Worm (Caenorhabditis elegans): ENCODE results near the gene ptr-24.
A peak's percentile ranks its signal among the peaks of the same experiment; 100 is the strongest.

ptr-24 gene

DNA sequence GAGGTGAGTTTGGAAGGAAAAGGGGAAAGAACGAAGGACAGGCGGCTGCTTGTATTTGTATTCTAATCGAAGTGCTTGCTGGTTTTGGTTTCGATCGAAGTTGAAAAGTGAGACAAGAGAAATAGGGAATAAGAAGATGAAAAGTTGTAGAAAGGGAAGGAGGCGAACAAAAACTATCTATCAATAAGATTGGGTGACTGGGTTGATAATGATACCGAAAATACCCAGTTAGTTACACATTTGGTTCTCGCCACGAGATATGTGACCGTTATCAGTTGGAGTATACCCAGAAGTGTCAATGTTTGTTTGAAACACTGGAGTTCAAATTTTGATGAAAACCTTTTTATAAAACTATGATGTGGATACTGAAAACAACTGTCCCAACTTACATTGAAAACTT lies 30.5 kb downstream of the ptr-24 start:
- TF ChIP-seq tbx-2 (tag; optimal IDR thresholded peaks at IDR 0.05) (no peak), ahr-1 (tag; optimal IDR thresholded peaks at IDR 0.05) (no peak), rnt-1 (tag; optimal IDR thresholded peaks at IDR 0.05) (no peak), sdc-2 (tag; optimal IDR thresholded peaks at IDR 0.05) (no peak), lim-6 (tag; optimal IDR thresholded peaks at IDR 0.05) (no peak), elt-2 (tag; optimal IDR thresholded peaks at IDR 0.05) (peak; percentile 14)

DNA sequence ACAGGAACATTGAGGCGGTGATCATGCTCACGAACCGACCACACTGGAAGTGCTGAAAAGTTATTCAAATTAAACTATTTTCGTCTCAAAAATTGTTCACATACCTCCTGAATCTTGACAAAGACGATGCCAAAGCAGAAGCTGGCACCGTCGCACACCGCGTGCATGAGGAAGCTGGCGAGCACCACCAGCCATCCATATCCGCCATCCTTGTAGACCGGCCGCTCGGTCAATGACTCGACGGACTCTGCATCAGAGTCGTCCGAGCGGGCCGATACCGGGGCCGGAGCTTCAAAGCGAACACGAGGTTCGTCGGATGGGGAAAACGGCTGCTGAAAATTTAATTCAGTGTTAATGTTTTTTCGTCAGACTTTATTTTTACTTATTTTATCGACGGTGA lies 38.4 kb downstream of the ptr-24 start:
- TF ChIP-seq tbx-7 (tag; optimal IDR thresholded peaks at IDR 0.05) (no peak), hlh-6 (tag; optimal IDR thresholded peaks at IDR 0.05) (no peak), hlh-30 (tag; optimal IDR thresholded peaks at IDR 0.05; ENCODE audit: insufficient read depth) (no peak), gmeb-2 (tag; optimal IDR thresholded peaks at IDR 0.05) (no peak), K09A11.1 (tag; optimal IDR thresholded peaks at IDR 0.05; ENCODE audit: insufficient read depth) (no peak), sdc-2 (tag; optimal IDR thresholded peaks at IDR 0.05) (no peak), ceh-48 (tag; optimal IDR thresholded peaks at IDR 0.05) (no peak), ceh-31 (tag; optimal IDR thresholded peaks at IDR 0.05) (no peak), sox-2 (GFP tag; IDR thresholded peaks at IDR 0.05) (no peak), nhr-232 (tag; optimal IDR thresholded peaks at IDR 0.05) (no peak), elt-4 (tag; optimal IDR thresholded peaks at IDR 0.05) (no peak), ceh-34 (tag; optimal IDR thresholded peaks at IDR 0.05) (no peak), ceh-22 (tag; optimal IDR thresholded peaks at IDR 0.05) (no peak), ceh-2 (tag; optimal IDR thresholded peaks at IDR 0.05) (no peak), dve-1 (tag; optimal IDR thresholded peaks at IDR 0.05) (no peak), mec-3 (tag; optimal IDR thresholded peaks at IDR 0.05; ENCODE audit: borderline replicate concordance) (no peak), unc-86 (tag; optimal IDR thresholded peaks at IDR 0.05) (no peak), ets-4 (tag; optimal IDR thresholded peaks at IDR 0.05) (no peak), hlh-15 (tag; optimal IDR thresholded peaks at IDR 0.05) (no peak)

DNA sequence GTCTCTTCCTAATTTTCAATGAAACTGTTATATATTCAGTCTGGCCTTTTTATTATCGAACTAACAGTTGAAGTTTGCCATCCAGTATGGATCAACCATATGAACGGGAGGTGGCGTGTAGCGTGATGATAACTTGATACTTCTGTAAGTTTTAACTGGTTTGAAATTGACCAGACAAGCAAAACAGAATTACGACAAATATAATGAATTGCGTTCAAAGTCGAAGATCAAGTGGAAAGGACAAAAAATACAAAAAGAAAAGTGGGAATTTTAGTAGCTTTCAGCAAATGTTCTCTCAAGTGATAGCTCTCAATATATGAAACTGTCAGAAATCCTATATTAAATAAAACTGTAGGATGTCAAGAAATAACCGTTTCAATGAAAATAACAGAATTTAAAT lies 39.0 kb downstream of the ptr-24 start, which contains the start of the genes C49F8.14 and gem-1:
Gene C49F8.14 (minus strand): TSS at position 99 of the 400 bp plus-strand sequence.
Gene gem-1 (minus strand): TSS at position 142 of the 400 bp plus-strand sequence.
- no peak for TF ChIP-seq C08G9.2 (tag; optimal IDR thresholded peaks at IDR 0.05)

DNA sequence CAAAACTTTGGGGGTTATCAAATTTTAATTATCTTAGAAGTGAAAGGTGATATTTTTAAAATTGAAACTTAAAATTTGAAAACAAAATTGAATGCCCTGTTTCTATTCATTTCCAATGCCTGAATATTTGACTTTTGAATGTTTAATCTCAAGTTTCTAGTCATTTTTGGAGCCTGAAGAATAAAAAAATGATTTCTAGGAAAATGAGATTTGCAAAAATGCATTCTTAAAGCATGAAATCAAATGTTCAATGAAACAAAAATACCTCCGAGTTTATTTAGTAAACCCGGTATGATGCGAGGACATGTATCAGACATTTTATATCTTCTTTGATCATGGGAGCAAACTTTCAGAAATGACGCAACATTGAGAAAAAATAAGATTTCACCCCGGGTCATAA lies 41.2 kb downstream of the ptr-24 start:
- TF ChIP-seq pag-3 (tag; optimal IDR thresholded peaks at IDR 0.05; ENCODE audit: borderline replicate concordance) (no peak), sox-2 (GFP tag; IDR thresholded peaks at IDR 0.05) (no peak), fkh-10 (GFP tag; optimal IDR thresholded peaks at IDR 0.05) (no peak), ceh-48 (tag; optimal IDR thresholded peaks at IDR 0.05) (no peak), ceh-34 (tag; optimal IDR thresholded peaks at IDR 0.05) (no peak), ceh-18 (tag; optimal IDR thresholded peaks at IDR 0.05) (no peak), gmeb-2 (tag; optimal IDR thresholded peaks at IDR 0.05) (no peak), T23F11.4 (GFP tag; optimal IDR thresholded peaks at IDR 0.05) (no peak), nfya-1 (tag; optimal IDR thresholded peaks at IDR 0.05) (no peak), ref-2 (tag; optimal IDR thresholded peaks at IDR 0.05) (no peak), ama-1 (optimal IDR thresholded peaks at IDR 0.05) (no peak), hlh-30 (tag; optimal IDR thresholded peaks at IDR 0.05; ENCODE audit: insufficient read depth) (no peak), elt-4 (tag; optimal IDR thresholded peaks at IDR 0.05) (no peak), pros-1 (tag; optimal IDR thresholded peaks at IDR 0.05) (no peak), ceh-9 (tag; optimal IDR thresholded peaks at IDR 0.05) (no peak)

DNA sequence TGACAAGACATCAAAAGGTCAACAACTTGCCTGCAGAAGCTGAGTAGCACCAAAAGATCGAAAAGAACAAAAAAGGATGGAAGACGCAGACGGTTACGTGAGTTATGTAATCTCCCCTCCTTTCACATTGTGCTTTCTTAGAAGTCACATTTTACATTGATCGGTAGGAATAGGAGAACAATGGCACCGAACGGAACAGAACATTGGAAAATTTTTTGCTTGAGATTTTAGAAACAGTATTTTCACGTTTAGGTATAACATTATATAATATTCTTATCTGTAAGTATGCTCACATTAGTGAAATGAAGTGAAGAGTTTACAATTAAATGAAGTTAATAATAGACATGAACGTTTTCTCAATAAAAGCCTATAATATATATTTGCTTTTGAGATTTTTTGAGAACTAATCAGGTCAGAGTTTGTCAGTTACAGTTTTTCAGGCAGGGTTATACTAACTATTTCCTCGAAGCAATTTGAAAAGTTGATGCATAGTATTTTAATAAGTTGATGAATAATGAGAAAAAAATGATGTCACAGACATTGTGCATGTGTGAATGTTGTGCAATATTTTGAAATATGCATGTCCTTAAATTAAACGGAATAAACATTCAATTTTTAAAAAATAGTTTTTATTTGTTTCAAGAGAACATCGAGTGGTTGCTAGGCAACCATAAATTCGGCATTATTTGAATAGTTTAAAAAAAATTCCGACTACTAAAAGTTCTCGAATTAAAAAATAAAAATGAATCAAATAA lies 43.3 kb downstream of the ptr-24 start:
- TF ChIP-seq tbx-7 (tag; optimal IDR thresholded peaks at IDR 0.05) (no peak), hlh-8 (tag; optimal IDR thresholded peaks at IDR 0.05) (no peak), ceh-9 (tag; optimal IDR thresholded peaks at IDR 0.05) (no peak), unc-55 (GFP tag; optimal IDR thresholded peaks at IDR 0.05) (no peak), ceh-22 (tag; optimal IDR thresholded peaks at IDR 0.05) (no peak), rnt-1 (tag; optimal IDR thresholded peaks at IDR 0.05) (no peak), ahr-1 (tag; optimal IDR thresholded peaks at IDR 0.05) (no peak), fax-1 (tag; optimal IDR thresholded peaks at IDR 0.05) (no peak), hlh-30 (tag; optimal IDR thresholded peaks at IDR 0.05; ENCODE audit: insufficient read depth) (no peak), ceh-34 (tag; optimal IDR thresholded peaks at IDR 0.05) (no peak), K09A11.1 (tag; optimal IDR thresholded peaks at IDR 0.05; ENCODE audit: insufficient read depth) (no peak), fkh-6 (tag; optimal IDR thresholded peaks at IDR 0.05) (no peak), madf-2 (tag; optimal IDR thresholded peaks at IDR 0.05) (no peak)
